Fruit fly (Drosophila melanogaster) whole organism, embryonic: ENCODE data around the gene Phb1.

Source experiments
- Bteb2 ChIP-seq: fragments of 200-800 bp; sonication (Bioruptor generic); optimal IDR thresholded peaks from 2 replicates; lab custom pipeline; 2016; ENCODE audit warnings: missing biosample characterization, missing genetic modification characterization
- CG10543 ChIP-seq: fragments of 200-800 bp; sonication (Bioruptor generic); optimal IDR thresholded peaks from 3 replicates; lab custom pipeline; 2017; ENCODE audit warnings: missing biosample characterization, mild to moderate bottlenecking, missing genetic modification characterization, moderate library complexity
- CG12155 ChIP-seq: fragments of 200-800 bp; sonication (Bioruptor generic); optimal IDR thresholded peaks from 3 replicates; lab custom pipeline; 2016; ENCODE audit warnings: missing biosample characterization, missing genetic modification characterization
- CG13624 ChIP-seq: fragments of 200-800 bp; sonication (Bioruptor generic); optimal IDR thresholded peaks from 2 replicates; lab custom pipeline; 2016; ENCODE audit warnings: missing biosample characterization, missing genetic modification characterization
- CG13775 ChIP-seq: fragments of 200-800 bp; sonication (Bioruptor generic); optimal IDR thresholded peaks from 3 replicates; lab custom pipeline; 2017; ENCODE audit warnings: missing biosample characterization, mild to moderate bottlenecking, missing genetic modification characterization
- CG15269 ChIP-seq: fragments of 200-800 bp; sonication (Bioruptor generic); optimal IDR thresholded peaks from 2 replicates; lab custom pipeline; 2018; ENCODE audit warnings: missing biosample characterization, mild to moderate bottlenecking, missing genetic modification characterization, moderate library complexity
- CG16863 ChIP-seq: fragments of 200-800 bp; sonication (Bioruptor generic); optimal IDR thresholded peaks from 3 replicates; lab custom pipeline; 2016; ENCODE audit warnings: missing biosample characterization, missing genetic modification characterization
- CG17802 ChIP-seq: fragments of 200-800 bp; sonication (Bioruptor generic); optimal IDR thresholded peaks from 2 replicates; lab custom pipeline; 2018; ENCODE audit warnings: missing biosample characterization, mild to moderate bottlenecking, missing genetic modification characterization, moderate library complexity
- CG2678 ChIP-seq: fragments of 200-800 bp; sonication (Bioruptor generic); optimal IDR thresholded peaks from 3 replicates; lab custom pipeline; 2019; ENCODE audit warnings: missing biosample characterization, mild to moderate bottlenecking, missing genetic modification characterization, moderate library complexity
- CG2875 ChIP-seq: fragments of 200-800 bp; sonication (Bioruptor generic); optimal IDR thresholded peaks from 2 replicates; lab custom pipeline; 2017; ENCODE audit warnings: missing biosample characterization, mild to moderate bottlenecking, missing genetic modification characterization, missing genetic modification reagents
- CG31224 ChIP-seq: fragments of 200-800 bp; sonication (Bioruptor generic); IDR thresholded peaks from 2 replicates; pipeline ENCODE4 v1.3.6; 2022; ENCODE audit warnings: missing biosample characterization, missing genetic modification characterization
- CG33213 ChIP-seq: fragments of 200-800 bp; sonication (Bioruptor generic); optimal IDR thresholded peaks from 3 replicates; lab custom pipeline; 2016; ENCODE audit warnings: missing biosample characterization, missing genetic modification characterization
- CG34422 ChIP-seq: fragments of 200-800 bp; sonication (Bioruptor generic); IDR thresholded peaks from 3 replicates; pipeline ENCODE4 v1.3.6; 2022; ENCODE audit warnings: missing biosample characterization, missing genetic modification characterization
- CG7271 ChIP-seq: fragments of 200-800 bp; sonication (Bioruptor generic); optimal IDR thresholded peaks from 2 replicates; lab custom pipeline; 2018; ENCODE audit warnings: missing biosample characterization, mild to moderate bottlenecking, missing genetic modification characterization, moderate library complexity
- CG7372 ChIP-seq: fragments of 200-800 bp; sonication (Bioruptor generic); IDR thresholded peaks from 2 replicates; pipeline ENCODE4 v1.3.6; 2022; ENCODE audit warnings: missing biosample characterization, missing genetic modification characterization
- CG9215 ChIP-seq: fragments of 200-800 bp; sonication (Bioruptor generic); IDR thresholded peaks from 2 replicates; pipeline ENCODE4 v1.3.6; 2022; ENCODE audit warnings: missing biosample characterization, missing genetic modification characterization
- CG9817 ChIP-seq: fragments of 200-800 bp; sonication (Bioruptor generic); optimal IDR thresholded peaks from 2 replicates; lab custom pipeline; 2018; ENCODE audit warnings: missing biosample characterization, mild to moderate bottlenecking, missing genetic modification characterization, moderate library complexity
- CHES-1-like ChIP-seq: fragments of 200-800 bp; sonication (Bioruptor generic); optimal IDR thresholded peaks from 2 replicates; lab custom pipeline; 2016; ENCODE audit warnings: missing biosample characterization, missing genetic modification characterization
- Chrac-16 ChIP-seq: fragments of 200-800 bp; sonication (Bioruptor generic); optimal IDR thresholded peaks from 3 replicates; lab custom pipeline; 2016; ENCODE audit warnings: missing biosample characterization, missing genetic modification characterization
- Dek ChIP-seq: fragments of 200-800 bp; sonication (Bioruptor generic); optimal IDR thresholded peaks from 3 replicates; lab custom pipeline; 2019; ENCODE audit warnings: missing biosample characterization, mild to moderate bottlenecking, missing genetic modification characterization, moderate library complexity
- E2f1 ChIP-seq: fragments of 200-800 bp; sonication (Bioruptor generic); IDR thresholded peaks from 2 replicates; pipeline ENCODE4 v1.3.6; 2022; ENCODE audit warnings: missing biosample characterization, missing genetic modification characterization
- Fer2 ChIP-seq: fragments of 200-800 bp; sonication (Bioruptor generic); optimal IDR thresholded peaks from 2 replicates; lab custom pipeline; 2018; ENCODE audit warnings: missing biosample characterization, mild to moderate bottlenecking, missing genetic modification characterization, moderate library complexity
- HmgZ ChIP-seq: fragments of 200-800 bp; sonication (Bioruptor generic); optimal IDR thresholded peaks from 2 replicates; lab custom pipeline; 2018; ENCODE audit warnings: missing biosample characterization, mild to moderate bottlenecking, missing genetic modification characterization
- Hmr ChIP-seq: fragments of 200-800 bp; sonication (Bioruptor generic); optimal IDR thresholded peaks from 3 replicates; lab custom pipeline; 2017; ENCODE audit warnings: mild to moderate bottlenecking, missing biosample characterization, missing genetic modification reagents, missing genetic modification characterization
- MBD-R2 ChIP-seq: fragments of 200-800 bp; sonication (Bioruptor generic); IDR thresholded peaks from 2 replicates; pipeline ENCODE4 v1.3.6; 2022; ENCODE audit warnings: missing biosample characterization, missing genetic modification characterization
- Meics ChIP-seq: fragments of 200-800 bp; sonication (Bioruptor generic); optimal IDR thresholded peaks from 2 replicates; lab custom pipeline; 2017; ENCODE audit warnings: missing biosample characterization, mild to moderate bottlenecking, missing genetic modification characterization
- NK7.1 ChIP-seq: fragments of 200-800 bp; sonication (Bioruptor generic); optimal IDR thresholded peaks from 3 replicates; lab custom pipeline; 2016; ENCODE audit warnings: missing biosample characterization, missing genetic modification characterization
- Rfx ChIP-seq: fragments of 200-800 bp; sonication (Bioruptor generic); IDR thresholded peaks from 2 replicates; pipeline ENCODE4 v1.3.6; 2022; ENCODE audit warnings: missing biosample characterization, missing genetic modification characterization
- Spps ChIP-seq: fragments of 200-800 bp; sonication (Bioruptor generic); optimal IDR thresholded peaks from 2 replicates; lab custom pipeline; 2018; ENCODE audit warnings: missing biosample characterization, mild to moderate bottlenecking, missing genetic modification characterization
- Trl ChIP-seq, 3 experiments: fragments of >200 bp in 2 of 3; fragments of 200-800 bp in 1 of 3; sonication (Bioruptor generic) in 1 of 3; optimal IDR thresholded peaks; 2 replicates in 1 of 3; 3 replicates in 2 of 3; lab custom pipeline; 2016 to 2017; ENCODE audit warnings: missing biosample characterization in 1 of 3, missing genetic modification characterization in 1 of 3
- az2 ChIP-seq: fragments of 200-800 bp; sonication (Bioruptor generic); optimal IDR thresholded peaks from 3 replicates; lab custom pipeline; 2016; ENCODE audit warnings: missing biosample characterization, missing genetic modification characterization
- bowl ChIP-seq: fragments of 200-800 bp; sonication (Bioruptor generic); IDR thresholded peaks from 2 replicates; pipeline ENCODE4 v1.3.6; 2022; ENCODE audit warnings: missing biosample characterization, missing genetic modification characterization
- chm ChIP-seq: fragments of 200-800 bp; sonication (Bioruptor generic); IDR thresholded peaks from 2 replicates; pipeline ENCODE4 v1.3.6; 2022; ENCODE audit warnings: missing biosample characterization, missing genetic modification characterization
- chn ChIP-seq: fragments of 200-800 bp; sonication (Bioruptor generic); optimal IDR thresholded peaks from 2 replicates; lab custom pipeline; 2016; ENCODE audit warnings: missing biosample characterization, missing genetic modification characterization
- dmrt99B ChIP-seq: fragments of 200-800 bp; sonication (Bioruptor generic); optimal IDR thresholded peaks from 2 replicates; lab custom pipeline; 2018; ENCODE audit warnings: missing biosample characterization, mild to moderate bottlenecking, missing genetic modification characterization, moderate library complexity
- ewg ChIP-seq: fragments of 200-800 bp; sonication (Bioruptor generic); optimal IDR thresholded peaks from 3 replicates; lab custom pipeline; 2017; ENCODE audit warnings: mild to moderate bottlenecking, missing biosample characterization, missing genetic modification reagents, missing genetic modification characterization
- ind ChIP-seq: fragments of 200-800 bp; sonication (Bioruptor generic); optimal IDR thresholded peaks from 3 replicates; lab custom pipeline; 2016; ENCODE audit warnings: missing biosample characterization, missing genetic modification characterization
- kni ChIP-seq: fragments of 200-800 bp; sonication (Bioruptor generic); optimal IDR thresholded peaks from 3 replicates; lab custom pipeline; 2017; ENCODE audit warnings: mild to moderate bottlenecking, missing biosample characterization, missing genetic modification reagents, missing genetic modification characterization
- prd ChIP-seq, 3 experiments: fragments of >200 bp in 2 of 3; fragments of 200-800 bp in 1 of 3; sonication (Bioruptor generic) in 1 of 3; optimal IDR thresholded peaks in 2 of 3; IDR thresholded peaks in 1 of 3; 2 replicates in 2 of 3; 3 replicates in 1 of 3; pipeline versions ENCODE4 v1.3.6 to Lab custom; 2017 to 2022; ENCODE audit warnings: missing biosample characterization in 1 of 3, missing genetic modification characterization in 1 of 3
- scrt ChIP-seq: fragments of 200-800 bp; sonication (Bioruptor generic); optimal IDR thresholded peaks from 2 replicates; lab custom pipeline; 2018; ENCODE audit warnings: missing biosample characterization, mild to moderate bottlenecking, missing genetic modification characterization, moderate library complexity
- shn ChIP-seq: fragments of 200-800 bp; sonication (Bioruptor generic); optimal IDR thresholded peaks from 3 replicates; lab custom pipeline; 2016; ENCODE audit warnings: missing biosample characterization, missing genetic modification characterization
- ssp ChIP-seq: fragments of 200-800 bp; sonication (Bioruptor generic); IDR thresholded peaks from 2 replicates; pipeline ENCODE4 v1.3.6; 2022; ENCODE audit warnings: missing biosample characterization, missing genetic modification characterization
- tin ChIP-seq: fragments of 200-800 bp; sonication (Bioruptor generic); optimal IDR thresholded peaks from 3 replicates; lab custom pipeline; 2016; ENCODE audit warnings: missing biosample characterization, missing genetic modification characterization
- tll ChIP-seq, 2 experiments: fragments of 200-800 bp in 1 of 2; fragments of >200 bp in 1 of 2; sonication (Bioruptor generic) in 1 of 2; optimal IDR thresholded peaks; 2 replicates each; lab custom pipeline; 2017 to 2019; ENCODE audit warnings: missing biosample characterization in 2 of 2, missing genetic modification characterization in 2 of 2, mild to moderate bottlenecking in 1 of 2, moderate library complexity in 1 of 2
- vvl ChIP-seq: fragments of 200-800 bp; sonication (Bioruptor generic); IDR thresholded peaks from 2 replicates; pipeline ENCODE4 v1.3.6; 2022; ENCODE audit warnings: missing biosample characterization, missing genetic modification characterization
- wek ChIP-seq: fragments of 200-800 bp; sonication (Bioruptor generic); optimal IDR thresholded peaks from 3 replicates; lab custom pipeline; 2018; ENCODE audit warnings: missing biosample characterization, mild to moderate bottlenecking, missing genetic modification characterization, moderate library complexity
- zfh2 ChIP-seq: fragments of 200-800 bp; sonication (Bioruptor generic); optimal IDR thresholded peaks from 2 replicates; lab custom pipeline; 2016; ENCODE audit warnings: missing biosample characterization, missing genetic modification characterization

Phb1 gene

DNA sequence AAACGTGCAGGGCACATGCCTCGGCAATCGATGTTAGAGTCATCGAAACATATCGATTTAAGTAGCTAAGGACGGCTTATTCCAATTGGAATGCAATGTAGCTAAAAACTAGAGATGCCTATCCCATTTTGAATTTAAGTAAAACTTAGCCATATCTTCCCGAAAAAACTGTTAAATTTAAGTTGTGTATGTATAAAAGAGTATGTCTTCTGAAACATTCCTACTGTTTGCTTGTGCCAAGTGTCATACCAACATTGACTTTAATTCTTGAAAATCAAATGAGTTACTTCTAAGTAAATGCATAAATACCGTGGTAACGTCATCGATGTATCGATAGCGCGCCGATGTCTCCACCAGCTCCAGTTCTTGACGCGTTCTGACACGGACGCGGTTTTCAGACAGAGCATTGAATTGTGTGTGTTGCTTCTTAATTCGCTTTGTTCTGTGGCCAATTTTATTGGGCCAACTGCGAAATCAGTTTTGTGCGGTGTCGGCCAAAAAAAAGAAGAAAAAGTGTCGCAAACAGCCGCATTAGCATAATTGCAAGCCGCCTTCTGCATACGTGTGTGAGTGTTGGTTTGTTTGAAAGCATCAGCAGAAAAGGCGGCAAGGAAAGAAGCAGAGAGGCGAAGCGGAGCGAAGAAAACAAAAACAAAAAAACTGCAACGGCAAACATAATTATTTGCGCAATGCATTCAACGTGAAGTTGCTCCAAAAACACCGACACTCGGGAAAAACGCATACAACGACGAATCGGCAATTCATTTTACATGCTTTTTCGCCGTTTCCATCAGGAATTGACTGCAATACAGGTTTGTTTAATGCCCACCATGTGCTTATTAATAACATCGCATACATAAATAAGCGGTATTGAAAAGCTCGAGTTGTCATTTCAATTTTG, 10.0 kb upstream of the Phb1 start, which contains the start of gene brat (continued):
- TF ChIP-seq prd (optimal IDR thresholded peaks at IDR 0.05; lab: Kevin White, UChicago) (no peak), prd (GFP tag; IDR thresholded peaks at IDR 0.05; lab: Robert Waterston, UW) (peak; percentile 62; the same call in 2 of the 3 replicates), CG12155 (GFP tag; lab: Kevin White, UChicago) (peak; percentile 82), CHES-1-like (GFP tag; lab: Kevin White, UChicago) (peak; percentile 86), Hmr (GFP tag; lab: Kevin White, UChicago) (peak; percentile 67), ewg (GFP tag; lab: Kevin White, UChicago) (peak; percentile 3), CG33213 (GFP tag; lab: Kevin White, UChicago) (peak; percentile 47), CG15269 (tag; lab: Kevin White, UChicago) (peak; percentile 0), az2 (GFP tag; lab: Kevin White, UChicago) (peak; percentile 56), Dek (tag; lab: Kevin White, UChicago) (peak; percentile 18), CG10543 (GFP tag; lab: Kevin White, UChicago) (peak; percentile 61), Trl (optimal IDR thresholded peaks at IDR 0.05; lab: Kevin White, UChicago) (no peak), Trl (GFP tag; optimal IDR thresholded peaks at IDR 0.05; lab: Kevin White, UChicago) (peak; percentile 77), E2f1 (GFP tag; lab: Robert Waterston, UW) (no peak), zfh2 (GFP tag; lab: Kevin White, UChicago) (peak; percentile 76), CG13775 (GFP tag; lab: Kevin White, UChicago) (peak; percentile 51), Meics (GFP tag; lab: Kevin White, UChicago) (peak; percentile 27), CG7271 (no peak), ssp (GFP tag; lab: Robert Waterston, UW) (peak; percentile 78), Chrac-16 (peak; percentile 56), Rfx (GFP tag; lab: Robert Waterston, UW) (peak; percentile 54; the same call in 1 of the 2 replicates), dmrt99B (tag; lab: Kevin White, UChicago) (peak; percentile 5), tll (GFP tag; optimal IDR thresholded peaks at IDR 0.05; lab: Kevin White, UChicago) (peak in 1 of 2 experiments; percentile 36), ind (peak; percentile 63), scrt (no peak), CG7372 (GFP tag; lab: Robert Waterston, UW) (peak; percentile 41; the same call in 1 of the 2 replicates), chn (peak; percentile 5), NK7.1 (GFP tag; lab: Kevin White, UChicago) (peak; percentile 8), Bteb2 (GFP tag; lab: Kevin White, UChicago) (peak; percentile 35), HmgZ (tag; lab: Kevin White, UChicago) (peak; percentile 54), vvl (GFP tag; lab: Robert Waterston, UW) (peak; percentile 16; the same call in 1 of the 2 replicates), wek (GFP tag; lab: Kevin White, UChicago) (no peak), Fer2 (tag; lab: Kevin White, UChicago) (peak; percentile 33), CG2678 (tag; lab: Kevin White, UChicago) (peak; percentile 62), bowl (GFP tag; lab: Robert Waterston, UW) (no peak), CG16863 (GFP tag; lab: Kevin White, UChicago) (peak; percentile 78), tin (GFP tag; lab: Kevin White, UChicago) (peak; percentile 47), CG9817 (tag; lab: Kevin White, UChicago) (peak; percentile 64), CG17802 (peak; percentile 51), CG13624 (GFP tag; lab: Kevin White, UChicago) (peak; percentile 47), CG2875 (GFP tag; lab: Kevin White, UChicago) (no peak), kni (GFP tag; lab: Kevin White, UChicago) (peak; percentile 46), shn (GFP tag; lab: Kevin White, UChicago) (peak; percentile 62), CG9215 (peak; percentile 60), CG31224 (GFP tag; lab: Robert Waterston, UW) (0 out of 2 replicates have a peak, but pooled peaks have one; percentile 4), MBD-R2 (GFP tag; lab: Robert Waterston, UW) (peak; percentile 41), Spps (tag; lab: Kevin White, UChicago) (no peak), chm (GFP tag; lab: Robert Waterston, UW) (no peak), CG34422 (GFP tag; lab: Robert Waterston, UW) (0 out of 3 replicates have a peak, but pooled peaks have one; percentile 56)
